Worm (Caenorhabditis elegans) whole organism, mixed stage, embryonic: ENCODE measurements around the gene atic-1.

Experiments
- M03D4.4 ChIP-seq: sonication (generic microtip); optimal IDR thresholded peaks from 2 replicates; lab custom pipeline; 2017; ENCODE audit warnings: mild to moderate bottlenecking, missing genetic modification characterization, missing compliant biosample characterization
- bed-3 ChIP-seq: fragments of 200-800 bp; sonication (Bioruptor generic); optimal IDR thresholded peaks from 3 replicates; lab custom pipeline; 2018; ENCODE audit warnings: mild to moderate bottlenecking, missing genetic modification characterization, moderate library complexity, missing compliant biosample characterization
- blmp-1 ChIP-seq: fragments of 150-350 bp; optimal IDR thresholded peaks from 2 replicates; lab custom pipeline; 2014; ENCODE audit warnings: missing biosample characterization, missing genetic modification characterization
- ceh-39 ChIP-seq: fragments of 150-350 bp; optimal IDR thresholded peaks from 2 replicates; lab custom pipeline; 2014; ENCODE audit warnings: missing biosample characterization, missing genetic modification characterization
- ceh-43 ChIP-seq: fragments of 200-800 bp; sonication (Bioruptor generic); optimal IDR thresholded peaks from 2 replicates; lab custom pipeline; 2018; ENCODE audit warnings: mild to moderate bottlenecking, missing genetic modification characterization, moderate library complexity, missing compliant biosample characterization
- ceh-83 ChIP-seq: fragments of 200-800 bp; sonication (Bioruptor generic); optimal IDR thresholded peaks from 2 replicates; lab custom pipeline; 2018; ENCODE audit warnings: mild to moderate bottlenecking, missing genetic modification characterization, missing compliant biosample characterization
- cnd-1 ChIP-seq: fragments of 200-800 bp; sonication (Bioruptor generic); optimal IDR thresholded peaks from 2 replicates; lab custom pipeline; 2018; ENCODE audit warnings: mild to moderate bottlenecking, missing genetic modification characterization, missing compliant biosample characterization
- drap-1 ChIP-seq: fragments of 200-800 bp; sonication (Bioruptor generic); optimal IDR thresholded peaks from 3 replicates; lab custom pipeline; 2018; ENCODE audit warnings: mild to moderate bottlenecking, missing genetic modification characterization, missing compliant biosample characterization
- elt-3 ChIP-seq: fragments of 150-350 bp; optimal IDR thresholded peaks from 2 replicates; lab custom pipeline; 2014; ENCODE audit warnings: missing biosample characterization, missing genetic modification characterization
- flh-1 ChIP-seq: fragments of 200-800 bp; sonication (Bioruptor generic); optimal IDR thresholded peaks from 2 replicates; lab custom pipeline; 2018; ENCODE audit warnings: mild to moderate bottlenecking, missing genetic modification characterization, moderate library complexity, missing compliant biosample characterization
- ham-2 ChIP-seq: fragments of 200-800 bp; sonication (Bioruptor generic); optimal IDR thresholded peaks from 2 replicates; lab custom pipeline; 2018; ENCODE audit warnings: mild to moderate bottlenecking, missing genetic modification characterization, missing compliant biosample characterization
- lin-13 ChIP-seq: fragments of 150-350 bp; optimal IDR thresholded peaks from 2 replicates; lab custom pipeline; 2014; ENCODE audit warnings: missing biosample characterization, missing genetic modification characterization
- lin-32 ChIP-seq: fragments of 200-800 bp; sonication (Bioruptor generic); optimal IDR thresholded peaks from 2 replicates; lab custom pipeline; 2018; ENCODE audit warnings: mild to moderate bottlenecking, missing genetic modification characterization, missing compliant biosample characterization
- lsy-2 ChIP-seq: fragments of 150-350 bp; optimal IDR thresholded peaks from 2 replicates; lab custom pipeline; 2014; ENCODE audit warnings: missing biosample characterization, missing genetic modification characterization
- mab-5 ChIP-seq: fragments of 150-350 bp; optimal IDR thresholded peaks from 2 replicates; lab custom pipeline; 2014; ENCODE audit warnings: missing biosample characterization, missing genetic modification characterization
- mep-1 ChIP-seq: fragments of 150-350 bp; optimal IDR thresholded peaks from 2 replicates; lab custom pipeline; 2017; ENCODE audit warnings: missing biosample characterization, missing genetic modification reagents, missing genetic modification characterization, inconsistent platforms
- mls-2 ChIP-seq: sonication (generic microtip); optimal IDR thresholded peaks from 2 replicates; lab custom pipeline; 2016; ENCODE audit warnings: mild to moderate bottlenecking, missing genetic modification characterization, moderate library complexity, missing compliant biosample characterization
- nhr-12 ChIP-seq: fragments of 150-350 bp; optimal IDR thresholded peaks from 2 replicates; lab custom pipeline; 2014; ENCODE audit warnings: missing biosample characterization, missing genetic modification characterization
- nhr-2 ChIP-seq: fragments of 150-350 bp; optimal IDR thresholded peaks from 2 replicates; lab custom pipeline; 2014; ENCODE audit warnings: missing biosample characterization, missing genetic modification characterization
- nhr-237 ChIP-seq: fragments of 150-350 bp; optimal IDR thresholded peaks from 2 replicates; lab custom pipeline; 2014; ENCODE audit warnings: missing biosample characterization, missing genetic modification characterization
- nhr-28 ChIP-seq: fragments of 150-350 bp; optimal IDR thresholded peaks from 2 replicates; lab custom pipeline; 2014; ENCODE audit warnings: missing biosample characterization, missing genetic modification characterization
- nhr-76 ChIP-seq: sonication (generic microtip); optimal IDR thresholded peaks from 2 replicates; lab custom pipeline; 2017; ENCODE audit warnings: missing biosample characterization, missing genetic modification characterization
- sem-2 ChIP-seq: fragments of 200-800 bp; sonication (Bioruptor generic); optimal IDR thresholded peaks from 2 replicates; lab custom pipeline; 2018; ENCODE audit warnings: mild to moderate bottlenecking, missing genetic modification characterization, missing compliant biosample characterization
- snpc-4 ChIP-seq: fragments of 150-350 bp; optimal IDR thresholded peaks from 2 replicates; lab custom pipeline; 2014; ENCODE audit warnings: missing biosample characterization, missing genetic modification characterization
- tbx-8 ChIP-seq: fragments of 200-800 bp; sonication (Bioruptor generic); optimal IDR thresholded peaks from 2 replicates; lab custom pipeline; 2018; ENCODE audit warnings: mild to moderate bottlenecking, missing genetic modification characterization, moderate library complexity, missing compliant biosample characterization
- unc-120 ChIP-seq: sonication (generic microtip); optimal IDR thresholded peaks from 2 replicates; lab custom pipeline; 2017; ENCODE audit warnings: missing genetic modification characterization, missing compliant biosample characterization; ENCODE audit not compliant: poor library complexity, severe bottlenecking
- unc-39 ChIP-seq: fragments of 150-350 bp; optimal IDR thresholded peaks from 2 replicates; lab custom pipeline; 2014; ENCODE audit warnings: missing biosample characterization, missing genetic modification characterization
- unc-62 ChIP-seq: fragments of 150-350 bp; optimal IDR thresholded peaks from 2 replicates; lab custom pipeline; 2014; ENCODE audit warnings: missing biosample characterization, missing genetic modification reagents, missing genetic modification characterization
- zip-8 ChIP-seq: fragments of 150-350 bp; optimal IDR thresholded peaks from 2 replicates; lab custom pipeline; 2014; ENCODE audit warnings: missing biosample characterization, missing genetic modification characterization
- ztf-11 ChIP-seq: fragments of 150-350 bp; optimal IDR thresholded peaks from 2 replicates; lab custom pipeline; 2014; ENCODE audit warnings: missing biosample characterization, missing genetic modification characterization

atic-1 gene

DNA sequence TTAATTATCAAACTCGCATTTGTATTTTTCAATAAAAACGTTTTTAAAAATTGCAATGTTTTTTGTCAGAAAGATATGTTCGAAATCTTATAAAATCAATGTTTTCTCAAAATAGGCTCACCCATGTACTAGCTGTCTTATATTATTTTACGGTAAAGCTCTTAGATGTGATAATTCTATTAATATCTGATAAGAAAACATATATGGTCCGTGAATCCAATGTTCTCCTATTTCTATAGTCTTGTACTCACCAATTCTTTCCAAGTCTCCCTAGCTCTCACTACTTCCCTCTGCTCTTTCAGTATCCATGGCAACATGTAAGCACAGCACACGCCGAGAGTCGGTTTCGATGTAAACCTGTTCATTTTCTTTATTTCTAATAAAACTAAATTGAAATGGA is 51.9 kb downstream of the atic-1 start, which contains the start of gene bbs-2:
TSS of gene bbs-2 (plus strand) at position 301 of the 400 bp plus-strand sequence.
- TF ChIP-seq nhr-237 (no peak), unc-39 (tag; lab: Kevin White, UChicago) (no peak), nhr-12 (tag; lab: Kevin White, UChicago) (no peak), flh-1 (no peak), lsy-2 (tag; lab: Kevin White, UChicago) (no peak), zip-8 (tag; lab: Kevin White, UChicago) (no peak), snpc-4 (tag; lab: Kevin White, UChicago) (no peak), sem-2 (GFP tag; lab: Kevin White, UChicago) (no peak), ceh-43 (GFP tag; lab: Kevin White, UChicago) (no peak), mab-5 (tag; lab: Kevin White, UChicago) (no peak), ceh-39 (no peak), nhr-28 (tag; lab: Kevin White, UChicago) (no peak), unc-62 (GFP tag; lab: Kevin White, UChicago) (no peak), drap-1 (GFP tag; lab: Kevin White, UChicago) (no peak), cnd-1 (tag; lab: Kevin White, UChicago) (no peak), blmp-1 (tag; lab: Kevin White, UChicago) (no peak), bed-3 (GFP tag; lab: Kevin White, UChicago) (no peak)

DNA sequence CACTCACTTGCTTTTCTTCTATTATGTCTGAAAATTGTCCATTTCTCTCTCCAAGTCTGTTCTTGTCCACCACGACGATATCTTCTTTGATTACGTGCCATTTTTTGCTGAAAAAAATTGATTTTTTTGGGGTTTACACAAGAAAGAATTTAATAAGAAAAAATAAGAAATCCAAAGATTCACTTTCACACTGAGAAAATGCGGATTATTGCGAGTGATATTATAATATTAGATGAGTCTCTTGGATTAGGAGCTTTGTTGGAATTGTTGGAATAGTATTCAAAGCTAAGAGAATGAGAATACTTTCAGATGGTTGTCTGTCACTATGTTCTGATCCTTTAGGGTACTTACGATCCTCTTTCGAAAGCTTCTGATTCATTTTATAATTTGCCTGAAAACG is 57.0 kb downstream of the atic-1 start, which contains the start of gene F20D12.7:
TSS of gene F20D12.7 (minus strand) at position 101 of the 400 bp plus-strand sequence.
- TF ChIP-seq mls-2 (tag; lab: Kevin White, UChicago), result no peak

DNA sequence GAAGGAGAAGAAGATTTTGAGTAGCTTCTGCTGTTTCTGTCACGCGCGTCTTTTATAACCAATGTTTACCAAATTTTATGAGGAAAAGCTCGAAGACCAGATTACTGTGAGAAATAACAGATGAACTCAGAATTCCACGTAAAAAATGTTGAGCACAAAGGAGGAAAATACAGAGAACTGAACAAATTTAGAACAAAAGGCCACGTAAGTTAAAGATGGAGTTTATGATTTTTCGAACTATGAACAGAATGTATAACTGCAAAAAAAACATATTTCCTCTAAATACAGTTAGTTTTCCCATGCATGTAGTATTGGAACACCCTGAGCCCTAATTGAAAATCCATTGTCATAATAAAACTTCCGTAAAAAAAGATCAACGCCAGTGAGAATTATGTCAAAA is 59.1 kb downstream of the atic-1 start, which contains the start of gene exc-9:
TSS of gene exc-9 (minus strand) at position 101 of the 400 bp plus-strand sequence.
- TF ChIP-seq unc-39 (tag; lab: Kevin White, UChicago), result no peak
- TF ChIP-seq mls-2 (tag; lab: Kevin White, UChicago), result no peak
- no peak for TF ChIP-seq mep-1 (tag; lab: Kevin White, UChicago)
- no peak for TF ChIP-seq elt-3 (tag; lab: Kevin White, UChicago)
- TF ChIP-seq nhr-76 (tag; lab: Kevin White, UChicago), result no peak
- no peak for TF ChIP-seq flh-1
- TF ChIP-seq ztf-11 (tag; lab: Kevin White, UChicago), result no peak
- no peak for TF ChIP-seq mab-5 (tag; lab: Kevin White, UChicago)
- no peak for TF ChIP-seq nhr-237

DNA sequence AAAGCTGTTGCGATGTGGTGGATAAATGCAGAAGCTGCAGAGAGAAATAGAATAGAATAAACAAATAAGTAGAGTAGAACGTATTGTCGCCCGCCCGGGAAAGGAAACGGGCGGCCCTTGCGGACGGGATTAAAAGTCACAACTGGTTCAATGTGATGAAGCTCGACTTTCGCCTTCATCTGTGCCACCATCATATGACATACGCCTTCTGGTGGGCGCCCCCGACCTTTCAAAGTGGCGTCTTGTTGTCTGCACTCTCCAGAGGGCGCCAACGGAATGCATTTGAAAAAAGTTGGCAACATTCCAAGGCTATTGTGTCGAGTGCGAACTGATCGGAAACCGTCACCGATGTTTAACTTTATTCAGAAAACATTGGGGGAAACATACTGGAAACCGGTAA is 61.4 kb downstream of the atic-1 start:
- TF ChIP-seq ztf-11 (tag; lab: Kevin White, UChicago) (no peak), ceh-83 (GFP tag; lab: Kevin White, UChicago) (no peak), ceh-43 (GFP tag; lab: Kevin White, UChicago) (no peak), lsy-2 (tag; lab: Kevin White, UChicago) (no peak), nhr-2 (tag; lab: Kevin White, UChicago) (no peak), zip-8 (tag; lab: Kevin White, UChicago) (no peak), ham-2 (GFP tag; lab: Kevin White, UChicago) (no peak), nhr-76 (tag; lab: Kevin White, UChicago) (no peak), unc-62 (GFP tag; lab: Kevin White, UChicago) (no peak), M03D4.4 (tag; lab: Kevin White, UChicago) (no peak), unc-120 (tag; lab: Kevin White, UChicago) (no peak), nhr-237 (no peak)
- TF ChIP-seq, all 35 proteins: peak for 0

DNA sequence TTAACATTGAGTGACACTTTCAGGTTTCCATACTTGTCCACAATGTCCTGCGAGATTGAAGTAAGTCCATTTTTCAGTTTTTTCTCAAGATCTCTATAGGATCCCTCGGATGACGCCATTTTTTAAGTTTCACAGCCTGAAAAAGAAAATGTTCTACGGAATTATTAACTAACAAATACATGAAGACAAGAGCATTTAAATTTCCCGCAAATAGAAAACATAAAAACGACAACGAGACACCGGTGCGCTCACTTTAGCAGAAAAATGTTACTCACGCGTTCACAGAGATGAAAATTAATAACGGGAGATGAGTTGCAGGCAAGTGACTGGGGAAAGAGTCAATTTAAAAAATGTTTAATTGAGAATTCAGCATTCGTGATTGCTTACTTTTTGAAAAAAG is 64.6 kb downstream of the atic-1 start, which contains the start of gene czw-1:
TSS of gene czw-1 (minus strand) at position 369 of the 400 bp plus-strand sequence.
- no peak for TF ChIP-seq nhr-237
- no peak for TF ChIP-seq elt-3 (tag; lab: Kevin White, UChicago)
- no peak for TF ChIP-seq bed-3 (GFP tag; lab: Kevin White, UChicago)
- TF ChIP-seq blmp-1 (tag; lab: Kevin White, UChicago), result no peak
- TF ChIP-seq ceh-39, result no peak
- no peak for TF ChIP-seq flh-1
- TF ChIP-seq nhr-76 (tag; lab: Kevin White, UChicago), result no peak
- TF ChIP-seq nhr-12 (tag; lab: Kevin White, UChicago), result no peak
- TF ChIP-seq lin-32 (GFP tag; lab: Kevin White, UChicago), result no peak
- TF ChIP-seq lsy-2 (tag; lab: Kevin White, UChicago), result no peak
- no peak for TF ChIP-seq tbx-8 (GFP tag; lab: Kevin White, UChicago)
- TF ChIP-seq lin-13 (tag; lab: Kevin White, UChicago), result no peak
- no peak for TF ChIP-seq nhr-28 (tag; lab: Kevin White, UChicago)
- TF ChIP-seq sem-2 (GFP tag; lab: Kevin White, UChicago), result no peak
- no peak for TF ChIP-seq cnd-1 (tag; lab: Kevin White, UChicago)
- no peak for TF ChIP-seq zip-8 (tag; lab: Kevin White, UChicago)
- no peak for TF ChIP-seq unc-120 (tag; lab: Kevin White, UChicago)
- TF ChIP-seq mab-5 (tag; lab: Kevin White, UChicago), result no peak
